Worm (Caenorhabditis elegans): ENCODE measurements around the gene F07F6.1.

F07F6.1 gene

ce11 chrII:5458683-5459410 lies 21.2 kb downstream of the F07F6.1 start:
- no peak for TF ChIP-seq ets-7 (tag; optimal IDR thresholded peaks at IDR 0.05)
- TF ChIP-seq ceh-36 (tag; optimal IDR thresholded peaks at IDR 0.05), result no peak

ce11 chrII:5459534-5459933 lies 21.8 kb downstream of the F07F6.1 start:
- no peak for TF ChIP-seq hmg-4 (GFP tag; optimal IDR thresholded peaks at IDR 0.05)
- no peak for TF ChIP-seq pes-1 (GFP tag; IDR thresholded peaks at IDR 0.05)
- TF ChIP-seq hmbx-1 (tag; optimal IDR thresholded peaks at IDR 0.05), result no peak
- no peak for TF ChIP-seq ceh-13 (GFP tag; optimal IDR thresholded peaks at IDR 0.05)

- TF ChIP-seq hnd-1 (tag; optimal IDR thresholded peaks at IDR 0.05) (no peak), ama-1 (optimal IDR thresholded peaks at IDR 0.05) (no peak), aly-1 (tag; optimal IDR thresholded peaks at IDR 0.05) (no peak), hmg-4 (GFP tag; optimal IDR thresholded peaks at IDR 0.05) (no peak), ceh-13 (GFP tag; optimal IDR thresholded peaks at IDR 0.05) (no peak)
These were observed 23.2 kb downstream of the F07F6.1 start for ce11 chrII:5460911-5461310.

ce11 chrII:5463692-5464300 lies 26.1 kb downstream of the F07F6.1 start:
- no peak for TF ChIP-seq tbx-11 (GFP tag; IDR thresholded peaks at IDR 0.05)
- TF ChIP-seq hmg-4 (GFP tag; optimal IDR thresholded peaks at IDR 0.05), result peak; percentile 47
- no peak for TF ChIP-seq hnd-1 (tag; optimal IDR thresholded peaks at IDR 0.05)
- peak; percentile 5 for TF ChIP-seq F13C5.2 (tag; optimal IDR thresholded peaks at IDR 0.05)
- no peak for TF ChIP-seq ceh-36 (tag; optimal IDR thresholded peaks at IDR 0.05)
- 0 out of 2 replicates have a peak, but pooled peaks have one; percentile 10 for TF ChIP-seq tbx-37 (GFP tag; conservative IDR thresholded peaks at IDR 0.05)
- TF ChIP-seq sea-1 (GFP tag; conservative IDR thresholded peaks at IDR 0.05), result no peak
- no peak for TF ChIP-seq ets-7 (tag; optimal IDR thresholded peaks at IDR 0.05)

- TF ChIP-seq scrt-1 (GFP tag; IDR thresholded peaks at IDR 0.05) (no peak), aly-1 (tag; optimal IDR thresholded peaks at IDR 0.05) (no peak), ceh-36 (tag; optimal IDR thresholded peaks at IDR 0.05) (no peak), sea-1 (GFP tag; conservative IDR thresholded peaks at IDR 0.05) (no peak), hmbx-1 (tag; optimal IDR thresholded peaks at IDR 0.05) (no peak), tra-4 (tag; optimal IDR thresholded peaks at IDR 0.05) (no peak), ets-7 (tag; optimal IDR thresholded peaks at IDR 0.05) (no peak), ama-1 (optimal IDR thresholded peaks at IDR 0.05) (no peak), B0310.2 (tag; optimal IDR thresholded peaks at IDR 0.05) (no peak), hmg-4 (GFP tag; optimal IDR thresholded peaks at IDR 0.05) (no peak), tbx-11 (GFP tag; IDR thresholded peaks at IDR 0.05) (no peak), F13C5.2 (tag; optimal IDR thresholded peaks at IDR 0.05) (no peak), tbx-37 (GFP tag; conservative IDR thresholded peaks at IDR 0.05) (no peak)
These were observed 28.2 kb downstream of the F07F6.1 start, which contains the start of gene clr-1 for ce11 chrII:5465729-5466408. clr-1 (plus strand) TSS chrII:5466358.

ce11 chrII:5473946-5474423 lies 36.3 kb downstream of the F07F6.1 start, which contains the start of gene mrps-16:
mrps-16 (plus strand) TSS chrII:5474373.
- no peak for TF ChIP-seq flt-1 (GFP tag; IDR thresholded peaks at IDR 0.05)
- no peak for TF ChIP-seq ceh-36 (tag; optimal IDR thresholded peaks at IDR 0.05)
- TF ChIP-seq F13C5.2 (tag; optimal IDR thresholded peaks at IDR 0.05), result peak; percentile 68
- TF ChIP-seq tbx-11 (GFP tag; IDR thresholded peaks at IDR 0.05), result no peak
- TF ChIP-seq hmbx-1 (tag; optimal IDR thresholded peaks at IDR 0.05), result no peak
- no peak for TF ChIP-seq tbx-37 (GFP tag; conservative IDR thresholded peaks at IDR 0.05)
- TF ChIP-seq aly-1 (tag; optimal IDR thresholded peaks at IDR 0.05), result no peak
- TF ChIP-seq hmg-4 (GFP tag; optimal IDR thresholded peaks at IDR 0.05), result no peak
- 0 out of 2 replicates have a peak, but pooled peaks have one; percentile 25 for TF ChIP-seq pes-1 (GFP tag; IDR thresholded peaks at IDR 0.05)
- no peak for TF ChIP-seq ceh-13 (GFP tag; optimal IDR thresholded peaks at IDR 0.05)
- no peak for TF ChIP-seq B0310.2 (tag; optimal IDR thresholded peaks at IDR 0.05)

- TF ChIP-seq ama-1 (optimal IDR thresholded peaks at IDR 0.05), result no peak
- no peak for TF ChIP-seq tbx-11 (GFP tag; IDR thresholded peaks at IDR 0.05)
- TF ChIP-seq pes-1 (GFP tag; IDR thresholded peaks at IDR 0.05), result no peak
- TF ChIP-seq B0310.2 (tag; optimal IDR thresholded peaks at IDR 0.05), result no peak
- no peak for TF ChIP-seq hnd-1 (tag; optimal IDR thresholded peaks at IDR 0.05)
- TF ChIP-seq sea-1 (GFP tag; conservative IDR thresholded peaks at IDR 0.05), result no peak
- TF ChIP-seq ceh-13 (GFP tag; optimal IDR thresholded peaks at IDR 0.05), result no peak
- TF ChIP-seq flt-1 (GFP tag; IDR thresholded peaks at IDR 0.05), result no peak
- no peak for TF ChIP-seq ets-7 (tag; optimal IDR thresholded peaks at IDR 0.05)
- no peak for TF ChIP-seq hmbx-1 (tag; optimal IDR thresholded peaks at IDR 0.05)
- no peak for TF ChIP-seq F13C5.2 (tag; optimal IDR thresholded peaks at IDR 0.05)
- no peak for TF ChIP-seq tbx-37 (GFP tag; conservative IDR thresholded peaks at IDR 0.05)
- TF ChIP-seq scrt-1 (GFP tag; IDR thresholded peaks at IDR 0.05), result no peak
- no peak for TF ChIP-seq aly-1 (tag; optimal IDR thresholded peaks at IDR 0.05)
These were observed 37.3 kb downstream of the F07F6.1 start, which contains the start of gene ilcr-2 for ce11 chrII:5474946-5475345. ilcr-2 (plus strand) TSS chrII:5475246.

Data from whole organism, early embryonic.